Fruit fly (Drosophila melanogaster) whole organism, embryonic: ENCODE results near the gene Syx5.

ENCODE experiments used
- ATbp ChIP-seq: fragments of 200-800 bp; sonication (Bioruptor generic); optimal IDR thresholded peaks from 2 replicates; lab custom pipeline; 2017; ENCODE audit warnings: missing biosample characterization, mild to moderate bottlenecking, missing genetic modification characterization, missing genetic modification reagents
- BEAF-32 ChIP-seq: fragments of 200-800 bp; sonication (Bioruptor generic); optimal IDR thresholded peaks from 3 replicates; lab custom pipeline; 2017; ENCODE audit warnings: missing biosample characterization, missing genetic modification characterization, mild to moderate bottlenecking, moderate library complexity, missing genetic modification reagents
- Blimp-1 ChIP-seq: fragments of 200-800 bp; sonication (Bioruptor generic); optimal IDR thresholded peaks from 3 replicates; lab custom pipeline; 2018; ENCODE audit warnings: missing biosample characterization, missing genetic modification characterization, mild to moderate bottlenecking, moderate library complexity, missing genetic modification reagents
- CG10979 ChIP-seq: fragments of 200-800 bp; sonication (Bioruptor generic); optimal IDR thresholded peaks from 2 replicates; lab custom pipeline; 2018; ENCODE audit warnings: missing biosample characterization, mild to moderate bottlenecking, missing genetic modification characterization, moderate library complexity
- CG14050 ChIP-seq: fragments of 200-800 bp; sonication (Bioruptor generic); IDR thresholded peaks from 3 replicates; pipeline ENCODE4 v1.3.6; 2022; ENCODE audit warnings: missing biosample characterization, missing genetic modification characterization
- CG15479 ChIP-seq: fragments of 200-800 bp; sonication (Bioruptor generic); optimal IDR thresholded peaks from 3 replicates; lab custom pipeline; 2019; ENCODE audit warnings: missing biosample characterization, mild to moderate bottlenecking, missing genetic modification characterization, moderate library complexity
- CG1602 ChIP-seq: fragments of 200-800 bp; sonication (Bioruptor generic); optimal IDR thresholded peaks from 3 replicates; lab custom pipeline; 2016; ENCODE audit warnings: missing biosample characterization, missing genetic modification characterization
- CG1647 ChIP-seq: fragments of 200-800 bp; sonication (Bioruptor generic); optimal IDR thresholded peaks from 3 replicates; lab custom pipeline; 2016; ENCODE audit warnings: missing biosample characterization, missing genetic modification characterization
- CG17612 ChIP-seq: fragments of 200-800 bp; sonication (Bioruptor generic); IDR thresholded peaks from 2 replicates; pipeline ENCODE4 v1.3.6; 2022; ENCODE audit warnings: missing biosample characterization, missing genetic modification characterization
- CG32532 ChIP-seq: fragments of 200-800 bp; sonication (Bioruptor generic); IDR thresholded peaks from 2 replicates; pipeline ENCODE4 v1.3.6; 2022; ENCODE audit warnings: missing biosample characterization, missing genetic modification characterization
- CG34224 ChIP-seq: fragments of 200-800 bp; sonication (Bioruptor generic); IDR thresholded peaks from 3 replicates; pipeline ENCODE4 v1.3.6; 2022; ENCODE audit warnings: missing biosample characterization, missing genetic modification characterization; ENCODE audit not compliant: partially characterized antibody
- CG4617 ChIP-seq: fragments of 200-800 bp; sonication (Bioruptor generic); optimal IDR thresholded peaks from 3 replicates; lab custom pipeline; 2016; ENCODE audit warnings: missing biosample characterization, missing genetic modification characterization, borderline replicate concordance
- CG6272 ChIP-seq: fragments of 200-800 bp; sonication (Bioruptor generic); IDR thresholded peaks from 2 replicates; pipeline ENCODE4 v1.3.6; 2022; ENCODE audit warnings: missing biosample characterization, missing genetic modification characterization
- CG6854 ChIP-seq: fragments of 200-800 bp; sonication (Bioruptor generic); optimal IDR thresholded peaks from 3 replicates; lab custom pipeline; 2017; ENCODE audit warnings: missing biosample characterization, mild to moderate bottlenecking, missing genetic modification characterization
- CG9609 ChIP-seq: fragments of 200-800 bp; sonication (Bioruptor generic); optimal IDR thresholded peaks from 3 replicates; lab custom pipeline; 2016; ENCODE audit warnings: missing biosample characterization, missing genetic modification characterization
- CG9727 ChIP-seq: fragments of 200-800 bp; sonication (Bioruptor generic); optimal IDR thresholded peaks from 3 replicates; lab custom pipeline; 2017; ENCODE audit warnings: missing biosample characterization, mild to moderate bottlenecking, missing genetic modification characterization
- Dip2 ChIP-seq: fragments of 200-800 bp; sonication (Bioruptor generic); IDR thresholded peaks from 2 replicates; pipeline ENCODE4 v1.3.6; 2022; ENCODE audit warnings: missing biosample characterization, missing genetic modification characterization
- Doc2 ChIP-seq: fragments of 200-800 bp; sonication (Bioruptor generic); IDR thresholded peaks from 2 replicates; pipeline ENCODE4 v1.3.6; 2022; ENCODE audit warnings: missing biosample characterization, missing genetic modification characterization
- Hr39 ChIP-seq: fragments of >200 bp; optimal IDR thresholded peaks from 2 replicates; lab custom pipeline; 2017
- Hr51 ChIP-seq, 2 experiments: fragments of 200-800 bp; sonication (Bioruptor generic); optimal IDR thresholded peaks; 2 replicates in 1 of 2; 3 replicates in 1 of 2; lab custom pipeline; 2016 to 2018; ENCODE audit warnings: missing biosample characterization in 2 of 2, missing genetic modification characterization in 2 of 2, mild to moderate bottlenecking in 1 of 2, moderate library complexity in 1 of 2
- MBD-R2 ChIP-seq: fragments of 200-800 bp; sonication (Bioruptor generic); IDR thresholded peaks from 2 replicates; pipeline ENCODE4 v1.3.6; 2022; ENCODE audit warnings: missing biosample characterization, missing genetic modification characterization
- Six4 ChIP-seq: fragments of 200-800 bp; sonication (Bioruptor generic); optimal IDR thresholded peaks from 2 replicates; lab custom pipeline; 2016; ENCODE audit warnings: missing biosample characterization, missing genetic modification characterization
- Spps ChIP-seq: fragments of 200-800 bp; sonication (Bioruptor generic); optimal IDR thresholded peaks from 2 replicates; lab custom pipeline; 2018; ENCODE audit warnings: missing biosample characterization, mild to moderate bottlenecking, missing genetic modification characterization
- Ssrp ChIP-seq: fragments of 200-800 bp; sonication (Bioruptor generic); optimal IDR thresholded peaks from 2 replicates; lab custom pipeline; 2018; ENCODE audit warnings: missing biosample characterization, mild to moderate bottlenecking, missing genetic modification characterization, moderate library complexity
- amos ChIP-seq: fragments of 200-800 bp; sonication (Bioruptor generic); IDR thresholded peaks from 2 replicates; pipeline ENCODE4 v1.3.6; 2022; ENCODE audit warnings: missing biosample characterization, missing genetic modification characterization; ENCODE audit not compliant: partially characterized antibody
- bsh ChIP-seq, 2 experiments: fragments of 200-800 bp; sonication (Bioruptor generic); optimal IDR thresholded peaks; 2 replicates each; lab custom pipeline; 2017 to 2018; ENCODE audit warnings: mild to moderate bottlenecking in 2 of 2, missing biosample characterization in 2 of 2, missing genetic modification characterization in 2 of 2, moderate library complexity in 1 of 2
- btn ChIP-seq: fragments of 200-800 bp; sonication (Bioruptor generic); optimal IDR thresholded peaks from 2 replicates; lab custom pipeline; 2016; ENCODE audit warnings: missing biosample characterization, missing genetic modification characterization
- cad ChIP-seq: fragments of >200 bp; optimal IDR thresholded peaks from 2 replicates; lab custom pipeline; 2017; ENCODE audit warnings: missing biosample characterization, missing genetic modification characterization
- cwo ChIP-seq: fragments of 200-800 bp; sonication (Bioruptor generic); optimal IDR thresholded peaks from 3 replicates; lab custom pipeline; 2017; ENCODE audit warnings: missing biosample characterization, missing genetic modification characterization, mild to moderate bottlenecking, moderate library complexity, missing genetic modification reagents
- dm ChIP-seq: fragments of 200-800 bp; sonication (Bioruptor generic); optimal IDR thresholded peaks from 3 replicates; lab custom pipeline; 2016; ENCODE audit warnings: missing biosample characterization, missing genetic modification characterization
- dysf ChIP-seq: fragments of 200-800 bp; sonication (Bioruptor generic); IDR thresholded peaks from 3 replicates; pipeline ENCODE4 v1.3.6; 2022; ENCODE audit warnings: missing biosample characterization, missing genetic modification characterization
- ems ChIP-seq: fragments of 200-800 bp; sonication (Bioruptor generic); optimal IDR thresholded peaks from 3 replicates; lab custom pipeline; 2016; ENCODE audit warnings: missing biosample characterization, missing genetic modification characterization
- ewg ChIP-seq: fragments of 200-800 bp; sonication (Bioruptor generic); optimal IDR thresholded peaks from 3 replicates; lab custom pipeline; 2017; ENCODE audit warnings: mild to moderate bottlenecking, missing biosample characterization, missing genetic modification reagents, missing genetic modification characterization
- fd3F ChIP-seq: fragments of 200-800 bp; sonication (Bioruptor generic); optimal IDR thresholded peaks from 2 replicates; lab custom pipeline; 2018; ENCODE audit warnings: missing biosample characterization, mild to moderate bottlenecking, missing genetic modification characterization, moderate library complexity
- gcm2 ChIP-seq: fragments of 200-800 bp; sonication (Bioruptor generic); optimal IDR thresholded peaks from 2 replicates; lab custom pipeline; 2016; ENCODE audit warnings: missing biosample characterization, missing genetic modification characterization
- h ChIP-seq: fragments of >200 bp; optimal IDR thresholded peaks from 2 replicates; lab custom pipeline; 2017
- jumu ChIP-seq: fragments of 200-800 bp; sonication (Bioruptor generic); optimal IDR thresholded peaks from 3 replicates; lab custom pipeline; 2016; ENCODE audit warnings: missing biosample characterization, missing genetic modification characterization
- lilli ChIP-seq: fragments of 200-800 bp; sonication (Bioruptor generic); optimal IDR thresholded peaks from 3 replicates; lab custom pipeline; 2016; ENCODE audit warnings: missing biosample characterization, missing genetic modification characterization
- mld ChIP-seq: fragments of 200-800 bp; sonication (Bioruptor generic); IDR thresholded peaks from 3 replicates; pipeline ENCODE4 v1.3.6; 2022; ENCODE audit warnings: missing biosample characterization, missing genetic modification characterization; ENCODE audit not compliant: partially characterized antibody
- org-1 ChIP-seq: fragments of 200-800 bp; sonication (Bioruptor generic); optimal IDR thresholded peaks from 2 replicates; lab custom pipeline; 2017; ENCODE audit warnings: missing biosample characterization, missing genetic modification characterization
- pho ChIP-seq: fragments of 200-800 bp; sonication (Bioruptor generic); optimal IDR thresholded peaks from 2 replicates; lab custom pipeline; 2016; ENCODE audit warnings: missing biosample characterization, missing genetic modification characterization
- sima ChIP-seq: fragments of 200-800 bp; sonication (Bioruptor generic); optimal IDR thresholded peaks from 2 replicates; lab custom pipeline; 2016; ENCODE audit warnings: missing biosample characterization, missing genetic modification characterization
- sisA ChIP-seq: fragments of 200-800 bp; sonication (Bioruptor generic); IDR thresholded peaks from 2 replicates; pipeline ENCODE4 v1.3.6; 2022; ENCODE audit warnings: missing biosample characterization, missing genetic modification characterization
- slbo ChIP-seq: fragments of 200-800 bp; sonication (Bioruptor generic); IDR thresholded peaks from 2 replicates; pipeline ENCODE4 v1.3.6; 2022; ENCODE audit warnings: missing biosample characterization, missing genetic modification characterization
- sqz ChIP-seq: fragments of 200-800 bp; sonication (Bioruptor generic); optimal IDR thresholded peaks from 3 replicates; lab custom pipeline; 2018; ENCODE audit warnings: missing biosample characterization, mild to moderate bottlenecking, missing genetic modification characterization
- stc ChIP-seq: fragments of 200-800 bp; sonication (Bioruptor generic); IDR thresholded peaks from 2 replicates; pipeline ENCODE4 v1.3.6; 2022; ENCODE audit warnings: missing biosample characterization, missing genetic modification characterization
- ttk ChIP-seq: fragments of 200-800 bp; sonication (Bioruptor generic); IDR thresholded peaks from 2 replicates; pipeline ENCODE4 v2.1.2; 2022; ENCODE audit warnings: missing biosample characterization, missing genetic modification characterization
- usp ChIP-seq: fragments of >200 bp; optimal IDR thresholded peaks from 2 replicates; lab custom pipeline; 2017; ENCODE audit warnings: missing biosample characterization, missing genetic modification characterization
- yki ChIP-seq: fragments of >200 bp; optimal IDR thresholded peaks from 3 replicates; lab custom pipeline; 2018
- zen ChIP-seq: fragments of 200-800 bp; sonication (Bioruptor generic); optimal IDR thresholded peaks from 3 replicates; lab custom pipeline; 2018; ENCODE audit warnings: missing biosample characterization, mild to moderate bottlenecking, missing genetic modification characterization, moderate library complexity
- zen2 ChIP-seq: fragments of 200-800 bp; sonication (Bioruptor generic); IDR thresholded peaks from 3 replicates; pipeline ENCODE4 v1.3.6; 2022; ENCODE audit warnings: missing biosample characterization, missing genetic modification characterization; ENCODE audit not compliant: partially characterized antibody

Gene Syx5

DNA sequence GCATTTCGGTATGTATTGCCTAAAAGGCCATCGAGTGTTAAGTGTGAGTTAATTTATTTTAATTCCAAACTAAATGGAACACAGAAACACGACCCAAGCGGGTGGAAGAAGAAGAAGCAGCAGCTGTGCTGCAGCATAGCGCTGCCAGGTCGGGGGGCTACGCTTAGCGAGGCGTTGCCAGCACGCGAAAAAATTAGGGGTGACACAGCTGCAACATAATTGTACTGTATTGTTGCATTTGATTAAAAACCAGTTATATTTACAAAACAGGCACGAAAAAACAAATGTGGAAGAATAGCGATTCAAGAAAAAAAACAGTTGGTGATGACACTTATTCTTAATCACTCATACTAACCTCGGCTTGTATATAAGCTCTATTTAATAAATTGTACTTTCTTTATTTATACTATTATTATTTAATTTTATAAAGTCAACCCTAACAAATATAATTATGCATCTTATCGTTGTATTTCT lies 43.1 kb downstream of the Syx5 start (continued):
- TF ChIP-seq CG1647 (peak; percentile 15), jumu (peak; percentile 71), Six4 (GFP tag; lab: Kevin White, UChicago) (no peak), Spps (no peak), CG4617 (GFP tag; lab: Kevin White, UChicago) (peak; percentile 35), CG6272 (GFP tag; lab: Robert Waterston, UW) (peak; percentile 71; the same call in 1 of the 2 replicates), CG17612 (GFP tag; lab: Robert Waterston, UW) (peak; percentile 46; the same call in 1 of the 2 replicates), Blimp-1 (GFP tag; lab: Kevin White, UChicago) (no peak), yki (lab: Kevin White, UChicago) (no peak), CG15479 (peak; percentile 23), lilli (peak; percentile 72), Ssrp (peak; percentile 77), sima (GFP tag; lab: Kevin White, UChicago) (no peak), h (no peak), amos (GFP tag; lab: Robert Waterston, UW) (peak; percentile 72), ATbp (GFP tag; lab: Kevin White, UChicago) (no peak), CG10979 (tag; lab: Kevin White, UChicago) (peak; percentile 41), gcm2 (GFP tag; lab: Kevin White, UChicago) (peak; percentile 22), sisA (GFP tag; lab: Robert Waterston, UW) (peak; percentile 81), Hr51 (GFP tag; optimal IDR thresholded peaks at IDR 0.05; lab: Kevin White, UChicago) (peak; percentile 7 to 84), CG6854 (peak; percentile 41), ttk (peak; percentile 38; the same call in 1 of the 2 replicates), CG34224 (GFP tag; lab: Robert Waterston, UW) (no peak), bsh (GFP tag; optimal IDR thresholded peaks at IDR 0.05; lab: Kevin White, UChicago) (peak in 1 of 2 experiments; percentile 21), btn (GFP tag; lab: Kevin White, UChicago) (no peak), sqz (GFP tag; lab: Kevin White, UChicago) (peak; percentile 82), MBD-R2 (GFP tag; lab: Robert Waterston, UW) (peak; percentile 77), CG9727 (GFP tag; lab: Kevin White, UChicago) (peak; percentile 78), CG32532 (peak; percentile 74), zen (tag; lab: Kevin White, UChicago) (peak; percentile 47), cad (GFP tag; lab: Kevin White, UChicago) (no peak), stc (GFP tag; lab: Robert Waterston, UW) (peak; percentile 45; the same call in 1 of the 2 replicates), ewg (GFP tag; lab: Kevin White, UChicago) (peak; percentile 49), Hr39 (no peak), org-1 (peak; percentile 54), dysf (peak; percentile 73), Dip2 (no peak), pho (GFP tag; lab: Kevin White, UChicago) (peak; percentile 73), CG1602 (peak; percentile 65), cwo (GFP tag; lab: Kevin White, UChicago) (peak; percentile 58), CG14050 (GFP tag; lab: Robert Waterston, UW) (peak; percentile 68), zen2 (GFP tag; lab: Robert Waterston, UW) (0 out of 3 replicates have a peak, but pooled peaks have one; percentile 59), mld (GFP tag; lab: Robert Waterston, UW) (peak; percentile 44; the same call in 1 of the 3 replicates), dm (no peak), Doc2 (GFP tag; lab: Robert Waterston, UW) (no peak), slbo (GFP tag; lab: Robert Waterston, UW) (peak; percentile 91), CG9609 (GFP tag; lab: Kevin White, UChicago) (peak; percentile 43), fd3F (GFP tag; lab: Kevin White, UChicago) (peak; percentile 68), usp (GFP tag; lab: Kevin White, UChicago) (no peak), ems (GFP tag; lab: Kevin White, UChicago) (peak; percentile 34), BEAF-32 (peak; percentile 75)
